Fruit fly (Drosophila melanogaster) whole organism, pupa: ENCODE measurements around the gene Rph.

Experiments used
- CG10348 ChIP-seq: fragments of 200-800 bp; sonication (Bioruptor generic); IDR thresholded peaks from 2 replicates; pipeline ENCODE4 v1.3.6; 2022; ENCODE audit warnings: missing biosample characterization, missing genetic modification characterization
- CG12605 ChIP-seq: fragments of 200-800 bp; sonication (Bioruptor generic); IDR thresholded peaks from 2 replicates; pipeline ENCODE4 v1.3.6; 2022; ENCODE audit warnings: missing biosample characterization, missing genetic modification characterization
- CG13204 ChIP-seq: fragments of 200-800 bp; sonication (Bioruptor generic); optimal IDR thresholded peaks from 2 replicates; lab custom pipeline; 2018; ENCODE audit warnings: missing biosample characterization, mild to moderate bottlenecking, missing genetic modification characterization, moderate library complexity
- CG14655 ChIP-seq: fragments of 200-800 bp; sonication (Bioruptor generic); optimal IDR thresholded peaks from 3 replicates; lab custom pipeline; 2017; ENCODE audit warnings: mild to moderate bottlenecking, missing biosample characterization, missing genetic modification reagents, missing genetic modification characterization
- CG15710 ChIP-seq: fragments of 200-800 bp; sonication (Bioruptor generic); optimal IDR thresholded peaks from 2 replicates; lab custom pipeline; 2018; ENCODE audit warnings: missing biosample characterization, mild to moderate bottlenecking, missing genetic modification characterization, moderate library complexity
- CG17806 ChIP-seq: fragments of 200-800 bp; sonication (Bioruptor generic); optimal IDR thresholded peaks from 2 replicates; lab custom pipeline; 2018; ENCODE audit warnings: missing biosample characterization, mild to moderate bottlenecking, missing genetic modification characterization, moderate library complexity
- CG32121 ChIP-seq: fragments of 200-800 bp; sonication (Bioruptor generic); IDR thresholded peaks from 2 replicates; pipeline ENCODE4 v1.3.6; 2022; ENCODE audit warnings: missing biosample characterization, missing genetic modification characterization
- CG34367 ChIP-seq: fragments of 200-800 bp; sonication (Bioruptor generic); optimal IDR thresholded peaks from 2 replicates; lab custom pipeline; 2018; ENCODE audit warnings: missing biosample characterization, mild to moderate bottlenecking, missing genetic modification characterization
- CG4496 ChIP-seq: fragments of 200-800 bp; sonication (Bioruptor generic); IDR thresholded peaks from 3 replicates; pipeline ENCODE4 v1.3.6; 2022; ENCODE audit warnings: missing biosample characterization, missing genetic modification characterization
- CG8159 ChIP-seq: fragments of 200-800 bp; sonication (Bioruptor generic); optimal IDR thresholded peaks from 3 replicates; lab custom pipeline; 2018; ENCODE audit warnings: missing biosample characterization, mild to moderate bottlenecking, missing genetic modification characterization, moderate library complexity
- CG8301 ChIP-seq: fragments of 200-800 bp; sonication (Bioruptor generic); optimal IDR thresholded peaks from 2 replicates; lab custom pipeline; 2018; ENCODE audit warnings: missing biosample characterization, mild to moderate bottlenecking, missing genetic modification characterization
- CG9948 ChIP-seq: fragments of 200-800 bp; sonication (Bioruptor generic); optimal IDR thresholded peaks from 2 replicates; lab custom pipeline; 2018; ENCODE audit warnings: missing biosample characterization, mild to moderate bottlenecking, missing genetic modification characterization, moderate library complexity
- D1 ChIP-seq: fragments of 200-800 bp; sonication (Bioruptor generic); optimal IDR thresholded peaks from 2 replicates; lab custom pipeline; 2018; ENCODE audit warnings: missing biosample characterization, mild to moderate bottlenecking, missing genetic modification characterization, moderate library complexity
- EcR ChIP-seq: fragments of 200-800 bp; sonication (Bioruptor generic); optimal IDR thresholded peaks from 3 replicates; lab custom pipeline; 2019; ENCODE audit warnings: missing biosample characterization, missing genetic modification characterization, mild to moderate bottlenecking, moderate library complexity, missing genetic modification reagents
- Ets98B ChIP-seq: fragments of 200-800 bp; sonication (Bioruptor generic); IDR thresholded peaks from 2 replicates; pipeline ENCODE4 v1.3.6; 2022; ENCODE audit warnings: missing biosample characterization, missing genetic modification characterization
- Pif1A ChIP-seq: fragments of 200-800 bp; sonication (Bioruptor generic); optimal IDR thresholded peaks from 3 replicates; lab custom pipeline; 2016; ENCODE audit warnings: missing biosample characterization, missing genetic modification characterization
- Pif1B ChIP-seq: fragments of 200-800 bp; sonication (Bioruptor generic); optimal IDR thresholded peaks from 3 replicates; lab custom pipeline; 2016; ENCODE audit warnings: missing biosample characterization, missing genetic modification characterization
- Snoo ChIP-seq: fragments of 200-800 bp; sonication (Bioruptor generic); optimal IDR thresholded peaks from 3 replicates; lab custom pipeline; 2017; ENCODE audit warnings: missing biosample characterization, mild to moderate bottlenecking, missing genetic modification characterization, inconsistent platforms
- fd96Ca ChIP-seq: fragments of 200-800 bp; sonication (Bioruptor generic); IDR thresholded peaks from 3 replicates; pipeline ENCODE4 v1.3.6; 2022; ENCODE audit warnings: missing biosample characterization, missing genetic modification characterization
- gl ChIP-seq: fragments of 200-800 bp; sonication (Bioruptor generic); optimal IDR thresholded peaks from 2 replicates; lab custom pipeline; 2018; ENCODE audit warnings: missing biosample characterization, mild to moderate bottlenecking, missing genetic modification characterization
- rn ChIP-seq: fragments of 200-800 bp; sonication (Bioruptor generic); IDR thresholded peaks from 2 replicates; pipeline ENCODE4 v1.3.6; 2022; ENCODE audit warnings: missing biosample characterization, missing genetic modification characterization

The Rph gene

DNA sequence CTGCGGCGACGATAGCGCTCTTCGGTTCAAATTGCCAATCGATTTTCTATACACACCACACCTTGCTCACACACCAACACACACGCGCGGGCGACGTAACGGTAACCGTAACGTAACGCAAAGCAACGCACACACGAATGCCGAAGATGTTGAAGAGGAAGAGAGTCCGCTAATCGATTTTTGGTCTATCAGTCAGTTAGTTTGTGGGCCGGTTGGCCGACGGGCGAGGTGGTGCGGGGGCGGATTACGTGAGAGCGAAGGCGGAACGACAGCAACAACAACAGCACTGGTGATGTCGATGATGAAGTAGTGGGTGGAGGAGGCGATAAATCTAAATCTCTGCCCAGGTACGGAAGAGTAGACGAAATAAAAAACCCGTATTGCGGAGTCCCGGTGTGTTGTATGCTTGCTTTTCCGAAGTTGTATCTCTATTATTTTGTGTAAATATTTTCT lies 13.1 kb downstream of the Rph start, which contains the start of gene ras:
Gene ras (plus strand): TSS at position 188 of the 453 bp plus-strand sequence.
- TF ChIP-seq CG14655 (no peak), CG8159 (tag; lab: Kevin White, UChicago) (no peak), CG10348 (GFP tag; lab: Robert Waterston, UW) (no peak), fd96Ca (GFP tag; lab: Robert Waterston, UW) (no peak), CG32121 (GFP tag; lab: Robert Waterston, UW) (no peak), CG8301 (tag; lab: Kevin White, UChicago) (no peak), Snoo (tag; lab: Kevin White, UChicago) (no peak), CG13204 (GFP tag; lab: Kevin White, UChicago) (no peak), Pif1B (GFP tag; lab: Kevin White, UChicago) (no peak), Ets98B (GFP tag; lab: Robert Waterston, UW) (no peak), CG12605 (no peak), rn (GFP tag; lab: Robert Waterston, UW) (no peak), CG15710 (tag; lab: Kevin White, UChicago) (no peak), Pif1A (GFP tag; lab: Kevin White, UChicago) (no peak), D1 (tag; lab: Kevin White, UChicago) (no peak), CG34367 (tag; lab: Kevin White, UChicago) (no peak), gl (tag; lab: Kevin White, UChicago) (no peak), CG4496 (no peak)

DNA sequence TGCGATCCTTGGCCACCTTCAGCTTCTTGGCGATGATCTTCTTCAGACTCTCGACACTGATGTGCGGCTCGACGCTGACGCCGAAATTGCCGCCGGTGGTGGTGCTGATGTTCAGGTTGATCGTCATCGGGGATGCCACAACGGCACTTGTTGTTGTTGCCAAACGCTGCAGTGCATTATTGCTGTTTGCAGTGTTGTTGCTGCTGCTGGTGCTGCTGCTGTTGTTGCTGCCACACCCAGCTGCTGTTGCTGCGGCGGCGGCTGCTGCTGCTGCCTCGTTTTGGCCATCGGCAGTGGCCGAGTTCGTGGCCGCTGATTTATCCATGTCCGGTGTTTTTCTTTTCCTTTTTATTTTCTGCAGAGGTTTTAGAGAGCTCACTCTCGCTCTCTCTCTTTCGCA lies 13.6 kb downstream of the Rph start:
- peak; percentile 37 for TF ChIP-seq CG14655
- TF ChIP-seq CG9948 (tag; lab: Kevin White, UChicago) = no peak
- no peak for TF ChIP-seq Pif1A (GFP tag; lab: Kevin White, UChicago)
- TF ChIP-seq CG12605 = no peak
- no peak for TF ChIP-seq Pif1B (GFP tag; lab: Kevin White, UChicago)
- TF ChIP-seq CG8159 (tag; lab: Kevin White, UChicago) = no peak
- TF ChIP-seq CG4496 = no peak
- TF ChIP-seq gl (tag; lab: Kevin White, UChicago) = no peak
- peak; percentile 51 for TF ChIP-seq CG13204 (GFP tag; lab: Kevin White, UChicago)
- TF ChIP-seq CG32121 (GFP tag; lab: Robert Waterston, UW) = peak; percentile 30; the same call in 1 of the 2 replicates
- no peak for TF ChIP-seq CG15710 (tag; lab: Kevin White, UChicago)
- TF ChIP-seq CG17806 = no peak
- TF ChIP-seq, all 21 proteins: peak for 3

DNA sequence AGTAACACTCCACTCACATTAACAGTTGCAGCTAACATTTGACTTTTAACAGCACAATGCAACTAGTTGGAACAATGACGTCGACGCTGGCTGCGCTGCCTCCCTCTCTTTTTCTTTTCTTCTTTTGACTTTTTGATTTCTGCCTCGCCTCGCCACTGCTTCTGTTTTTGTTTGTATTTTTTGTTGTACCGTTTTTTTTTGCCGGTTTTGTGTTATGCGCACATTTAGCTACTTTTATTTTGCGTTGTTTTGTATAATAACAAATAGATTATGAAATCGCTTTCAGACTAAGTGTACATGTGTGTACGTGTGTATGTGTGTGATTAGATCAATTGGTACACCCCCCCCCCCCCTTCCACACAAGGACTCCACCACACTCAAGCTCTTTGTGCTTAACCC lies 14.9 kb downstream of the Rph start:
- TF ChIP-seq CG15710 (tag; lab: Kevin White, UChicago) = no peak
- TF ChIP-seq CG12605 = peak; percentile 60
- peak; percentile 67; the same call in 2 of the 3 replicates for TF ChIP-seq CG4496
- TF ChIP-seq CG13204 (GFP tag; lab: Kevin White, UChicago) = no peak
- no peak for TF ChIP-seq EcR (GFP tag; lab: Kevin White, UChicago)
- TF ChIP-seq fd96Ca (GFP tag; lab: Robert Waterston, UW) = 0 out of 3 replicates have a peak, but pooled peaks have one; percentile 44
- no peak for TF ChIP-seq Snoo (tag; lab: Kevin White, UChicago)
- TF ChIP-seq D1 (tag; lab: Kevin White, UChicago) = no peak
- TF ChIP-seq Pif1B (GFP tag; lab: Kevin White, UChicago) = no peak
- TF ChIP-seq rn (GFP tag; lab: Robert Waterston, UW) = no peak
- TF ChIP-seq Pif1A (GFP tag; lab: Kevin White, UChicago) = no peak
- no peak for TF ChIP-seq CG8301 (tag; lab: Kevin White, UChicago)
- TF ChIP-seq Ets98B (GFP tag; lab: Robert Waterston, UW) = peak; percentile 41
- no peak for TF ChIP-seq CG34367 (tag; lab: Kevin White, UChicago)
- peak; percentile 16 for TF ChIP-seq CG8159 (tag; lab: Kevin White, UChicago)
- no peak for TF ChIP-seq CG17806
- no peak for TF ChIP-seq CG10348 (GFP tag; lab: Robert Waterston, UW)
- TF ChIP-seq CG9948 (tag; lab: Kevin White, UChicago) = no peak
- no peak for TF ChIP-seq gl (tag; lab: Kevin White, UChicago)
- peak; percentile 43 for TF ChIP-seq CG14655
- TF ChIP-seq CG32121 (GFP tag; lab: Robert Waterston, UW) = no peak

DNA sequence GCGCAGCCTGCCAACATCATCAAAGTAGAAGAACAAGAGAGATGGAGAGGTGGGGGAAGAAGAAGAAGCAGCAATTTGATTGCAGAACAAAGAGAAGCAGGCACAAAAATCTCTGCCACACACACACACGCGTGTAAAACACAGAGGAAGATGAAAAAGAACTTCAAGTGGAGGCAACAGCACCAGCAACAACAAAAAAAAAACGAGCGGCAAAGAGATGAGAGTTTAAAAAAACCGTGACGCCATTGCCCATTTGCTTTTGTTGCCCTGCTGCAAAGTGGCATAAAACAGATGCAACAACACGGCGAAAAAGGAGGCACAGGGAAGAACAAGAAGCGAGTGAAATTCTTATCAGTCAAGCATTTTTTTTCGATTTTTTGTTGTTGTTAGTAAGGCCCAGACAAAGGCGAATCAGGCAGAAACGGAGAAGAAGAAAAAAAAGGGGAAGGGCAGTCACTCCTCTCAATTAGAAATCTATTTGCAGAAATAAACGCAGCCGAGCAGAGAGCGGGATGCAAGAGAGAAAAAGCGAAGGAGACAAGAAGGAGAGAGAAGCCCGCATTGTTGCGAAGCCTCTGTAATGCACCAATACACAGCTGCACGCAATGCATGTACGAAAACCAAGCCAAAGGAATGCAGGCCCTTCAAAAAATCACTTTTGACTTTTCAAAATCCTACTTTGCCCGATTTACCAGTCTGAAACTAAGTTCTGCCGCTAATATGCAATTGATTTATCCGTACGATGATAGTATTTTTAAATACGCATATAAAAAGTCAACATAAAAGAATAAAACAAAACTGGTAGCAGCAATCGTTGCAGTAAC lies 15.5 kb downstream of the Rph start:
- TF ChIP-seq CG32121 (GFP tag; lab: Robert Waterston, UW) = peak; percentile 26; the same call in 1 of the 2 replicates
- TF ChIP-seq Snoo (tag; lab: Kevin White, UChicago) = no peak
- TF ChIP-seq CG12605 = peak; percentile 60; the same call in 1 of the 2 replicates
- peak; percentile 50 for TF ChIP-seq CG13204 (GFP tag; lab: Kevin White, UChicago)
- peak; percentile 75 for TF ChIP-seq CG14655
- peak; percentile 41 for TF ChIP-seq CG34367 (tag; lab: Kevin White, UChicago)
- TF ChIP-seq D1 (tag; lab: Kevin White, UChicago) = no peak
- TF ChIP-seq CG10348 (GFP tag; lab: Robert Waterston, UW) = no peak
- peak; percentile 8 for TF ChIP-seq CG17806
- peak; percentile 51 for TF ChIP-seq CG8301 (tag; lab: Kevin White, UChicago)
- peak; percentile 71 for TF ChIP-seq EcR (GFP tag; lab: Kevin White, UChicago)
- TF ChIP-seq CG9948 (tag; lab: Kevin White, UChicago) = peak; percentile 26
- TF ChIP-seq Ets98B (GFP tag; lab: Robert Waterston, UW) = no peak
- TF ChIP-seq CG4496 = peak; percentile 80
- TF ChIP-seq gl (tag; lab: Kevin White, UChicago) = peak; percentile 61
- 0 out of 3 replicates have a peak, but pooled peaks have one; percentile 29 for TF ChIP-seq fd96Ca (GFP tag; lab: Robert Waterston, UW)
- peak; percentile 11 for TF ChIP-seq Pif1B (GFP tag; lab: Kevin White, UChicago)
- peak; percentile 53 for TF ChIP-seq CG15710 (tag; lab: Kevin White, UChicago)
- TF ChIP-seq rn (GFP tag; lab: Robert Waterston, UW) = no peak
- TF ChIP-seq CG8159 (tag; lab: Kevin White, UChicago) = peak; percentile 48
- peak; percentile 25 for TF ChIP-seq Pif1A (GFP tag; lab: Kevin White, UChicago)
